Fruit fly (Drosophila melanogaster): ENCODE measurements around the gene nkd.

The nkd gene

DNA sequence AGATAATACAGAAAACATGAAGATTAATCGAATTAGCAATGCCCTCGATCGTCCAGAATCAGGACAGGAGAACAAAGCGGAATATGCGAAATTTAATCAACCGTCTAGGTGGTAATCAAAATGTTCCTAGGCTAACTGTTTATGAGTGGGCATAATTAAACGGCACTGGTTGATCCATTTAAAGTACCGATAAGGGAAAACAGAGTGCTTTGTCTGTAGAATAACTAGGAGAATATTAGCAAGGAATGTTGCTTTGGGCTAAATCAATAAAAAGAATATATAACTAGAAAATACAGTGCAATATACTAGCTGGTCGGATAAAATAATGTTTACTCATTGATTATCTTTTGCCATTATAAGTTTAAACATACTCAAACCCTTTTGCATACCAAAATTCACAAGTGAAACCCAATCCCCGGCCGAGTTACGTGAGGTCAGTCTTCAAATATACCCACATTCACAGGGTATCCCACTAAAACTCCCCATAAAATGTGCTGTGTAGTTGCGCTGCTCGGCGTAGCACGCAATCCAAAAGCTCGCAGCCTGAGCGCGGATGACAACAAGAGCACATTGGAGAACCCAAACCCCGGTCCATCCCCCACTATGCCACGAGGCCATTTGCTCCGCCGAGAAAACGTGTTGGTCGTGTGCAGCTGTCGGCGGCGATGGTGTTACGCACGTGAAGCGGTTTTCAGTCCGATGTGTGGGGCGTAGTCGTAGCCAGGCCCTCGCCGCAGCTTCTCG is 49.0 kb downstream of the nkd start (continued):
- TF ChIP-seq bbx (GFP tag; IDR thresholded peaks at IDR 0.05; ENCODE audit: partially characterized antibody) (peak; percentile 48; the same call in 1 of the 2 replicates), da (GFP tag; optimal IDR thresholded peaks at IDR 0.05) (no peak), ac (GFP tag; optimal IDR thresholded peaks at IDR 0.05) (no peak), CHES-1-like (GFP tag; optimal IDR thresholded peaks at IDR 0.05) (peak; percentile 43), ase (GFP tag; IDR thresholded peaks at IDR 0.05) (peak; percentile 67; the same call in 2 of the 3 replicates), tup (GFP tag; optimal IDR thresholded peaks at IDR 0.05) (peak; percentile 29), CG10321 (GFP tag; IDR thresholded peaks at IDR 0.05) (no peak), ATbp (GFP tag; optimal IDR thresholded peaks at IDR 0.05) (peak; percentile 27), CG7987 (GFP tag; optimal IDR thresholded peaks at IDR 0.05) (peak; percentile 46), luna (GFP tag; optimal IDR thresholded peaks at IDR 0.05) (no peak), tgo (GFP tag; IDR thresholded peaks at IDR 0.05) (peak; percentile 72), trem (tag; optimal IDR thresholded peaks at IDR 0.05) (no peak), CG9215 (GFP tag; IDR thresholded peaks at IDR 0.05) (peak; percentile 71), exex (tag; optimal IDR thresholded peaks at IDR 0.05) (peak; percentile 96), lov (optimal IDR thresholded peaks at IDR 0.05) (no peak), lov (GFP tag; IDR thresholded peaks at IDR 0.05) (0 out of 3 replicates have a peak, but pooled peaks have one; percentile 40), Hmx (GFP tag; optimal IDR thresholded peaks at IDR 0.05) (peak; percentile 54), Hey (tag; optimal IDR thresholded peaks at IDR 0.05) (peak; percentile 72), CG15073 (GFP tag; optimal IDR thresholded peaks at IDR 0.05) (no peak), bowl (GFP tag; IDR thresholded peaks at IDR 0.05) (0 out of 2 replicates have a peak, but pooled peaks have one; percentile 27), CG15479 (GFP tag; optimal IDR thresholded peaks at IDR 0.05) (no peak), phol (tag; optimal IDR thresholded peaks at IDR 0.05) (peak; percentile 69), Opbp (GFP tag; IDR thresholded peaks at IDR 0.05; ENCODE audit: partially characterized antibody) (no peak), CG2202 (tag; optimal IDR thresholded peaks at IDR 0.05) (no peak), wdn (GFP tag; IDR thresholded peaks at IDR 0.05) (peak; percentile 72), CG10366 (GFP tag; IDR thresholded peaks at IDR 0.05) (peak; percentile 58), dysf (GFP tag; IDR thresholded peaks at IDR 0.05) (peak; percentile 85), CG7271 (tag; optimal IDR thresholded peaks at IDR 0.05) (no peak), sc (optimal IDR thresholded peaks at IDR 0.05) (no peak), sc (GFP tag; optimal IDR thresholded peaks at IDR 0.05) (peak; percentile 50), CG7928 (GFP tag; optimal IDR thresholded peaks at IDR 0.05) (peak; percentile 47), CG10959 (GFP tag; IDR thresholded peaks at IDR 0.05) (no peak), CG6813 (GFP tag; optimal IDR thresholded peaks at IDR 0.05) (no peak), sug (tag; optimal IDR thresholded peaks at IDR 0.05) (peak; percentile 97), Poxn (GFP tag; IDR thresholded peaks at IDR 0.05) (peak; percentile 61), CG12155 (GFP tag; optimal IDR thresholded peaks at IDR 0.05) (peak; percentile 51), CG14860 (GFP tag; IDR thresholded peaks at IDR 0.05; ENCODE audit: partially characterized antibody) (no peak), CG5953 (GFP tag; IDR thresholded peaks at IDR 0.05) (no peak), Jarid2 (GFP tag; optimal IDR thresholded peaks at IDR 0.05) (peak; percentile 20), knrl (GFP tag; IDR thresholded peaks at IDR 0.05; ENCODE audit: partially characterized antibody) (no peak), salm (tag; optimal IDR thresholded peaks at IDR 0.05) (peak; percentile 22), btn (GFP tag; optimal IDR thresholded peaks at IDR 0.05) (no peak), Dref (GFP tag; IDR thresholded peaks at IDR 0.05) (no peak), CG8924 (tag; optimal IDR thresholded peaks at IDR 0.05) (peak; percentile 73), CG30403 (GFP tag; optimal IDR thresholded peaks at IDR 0.05) (peak; percentile 87), Ets65A (GFP tag) (peak; percentile 94), CG3847 (GFP tag; IDR thresholded peaks at IDR 0.05) (peak; percentile 64), CG18476 (GFP tag; optimal IDR thresholded peaks at IDR 0.05) (peak; percentile 57), Asciz (GFP tag; optimal IDR thresholded peaks at IDR 0.05) (peak; percentile 53), Six4 (GFP tag; optimal IDR thresholded peaks at IDR 0.05) (peak; percentile 24)
